Fruit fly (Drosophila melanogaster): ENCODE data around the gene nom.

DNA sequence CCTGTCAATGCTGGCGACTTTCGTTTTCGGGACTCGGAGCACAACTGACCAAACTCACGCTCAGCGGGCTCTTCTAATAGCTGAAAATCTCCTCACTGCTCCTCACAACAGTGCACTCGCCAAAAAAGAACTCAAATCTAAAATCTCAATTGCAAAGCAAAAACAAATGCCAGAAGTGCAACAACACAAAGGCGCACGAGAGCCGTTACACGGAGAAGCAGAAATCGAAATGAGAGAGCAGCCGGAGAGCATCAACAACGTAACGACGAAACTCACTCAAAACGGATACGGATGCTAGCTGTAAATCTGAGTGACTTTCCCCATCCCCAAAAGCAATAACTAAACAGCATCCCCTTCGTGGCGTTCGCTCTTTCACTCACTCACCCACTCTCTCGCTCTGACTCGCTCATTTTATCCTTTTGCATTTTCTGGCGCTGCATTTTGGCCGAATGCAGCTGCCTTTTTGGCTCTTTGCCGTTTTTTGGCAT, 25.2 kb upstream of the nom start, which contains the start of gene hb:
- no peak for TF ChIP-seq CG16779 (tag; optimal IDR thresholded peaks at IDR 0.05)
- TF ChIP-seq lz (GFP tag; optimal IDR thresholded peaks at IDR 0.05), result no peak
- TF ChIP-seq esn (GFP tag; optimal IDR thresholded peaks at IDR 0.05), result no peak

All from whole organism, prepupa.